Worm (Caenorhabditis elegans) whole organism, L1 larva: Measurements from ENCODE around the gene frpr-21.

Experiments used
- C04F5.9 ChIP-seq: sonication (generic microtip); optimal IDR thresholded peaks from 2 replicates; lab custom pipeline; 2016; ENCODE audit warnings: missing genetic modification characterization, missing compliant biosample characterization
- C16A3.4 ChIP-seq: fragments of 150-350 bp; optimal IDR thresholded peaks from 2 replicates; lab custom pipeline; 2014; ENCODE audit warnings: missing biosample characterization, missing genetic modification characterization
- blmp-1 ChIP-seq: fragments of 150-350 bp; optimal IDR thresholded peaks from 2 replicates; lab custom pipeline; 2014; ENCODE audit warnings: missing biosample characterization, missing genetic modification characterization
- ceh-90 ChIP-seq: sonication (generic microtip); optimal IDR thresholded peaks from 2 replicates; lab custom pipeline; 2016; ENCODE audit warnings: missing genetic modification characterization, missing compliant biosample characterization
- ces-1 ChIP-seq: fragments of 150-350 bp; optimal IDR thresholded peaks from 2 replicates; lab custom pipeline; 2014; ENCODE audit warnings: missing biosample characterization, missing genetic modification reagents, missing genetic modification characterization
- dsc-1 ChIP-seq: sonication (generic microtip); optimal IDR thresholded peaks from 2 replicates; lab custom pipeline; 2016; ENCODE audit warnings: mild to moderate bottlenecking, missing genetic modification characterization, missing compliant biosample characterization
- egl-27 ChIP-seq, 2 experiments: fragments of 150-350 bp in 1 of 2; sonication (generic microtip); optimal IDR thresholded peaks; 3 replicates each; lab custom pipeline; 2017 to 2018; ENCODE audit warnings: missing biosample characterization in 2 of 2, missing genetic modification characterization in 2 of 2, missing genetic modification reagents in 2 of 2
- elt-2 ChIP-seq: sonication (generic microtip); optimal IDR thresholded peaks from 2 replicates; lab custom pipeline; 2016; ENCODE audit warnings: missing genetic modification characterization, mild to moderate bottlenecking, inconsistent platforms, missing compliant biosample characterization, missing genetic modification reagents
- fkh-8 ChIP-seq: sonication (generic microtip); optimal IDR thresholded peaks from 2 replicates; lab custom pipeline; 2016; ENCODE audit warnings: mild to moderate bottlenecking, missing genetic modification characterization, missing compliant biosample characterization
- hlh-4 ChIP-seq: sonication (generic microtip); optimal IDR thresholded peaks from 2 replicates; lab custom pipeline; 2016; ENCODE audit warnings: mild to moderate bottlenecking, missing genetic modification characterization, missing compliant biosample characterization
- hpl-2 ChIP-seq: fragments of 150-350 bp; optimal IDR thresholded peaks from 2 replicates; lab custom pipeline; 2014; ENCODE audit warnings: missing biosample characterization, missing genetic modification reagents, missing genetic modification characterization
- lin-13 ChIP-seq: fragments of 150-350 bp; optimal IDR thresholded peaks from 2 replicates; lab custom pipeline; 2014; ENCODE audit warnings: missing biosample characterization, missing genetic modification reagents, missing genetic modification characterization
- lin-35 ChIP-seq, 2 experiments: fragments of 150-350 bp; optimal IDR thresholded peaks; 2 replicates each; lab custom pipeline; 2014; ENCODE audit warnings: missing biosample characterization in 2 of 2, missing genetic modification characterization in 2 of 2, missing genetic modification reagents in 2 of 2
- mdl-1 ChIP-seq, 2 experiments: fragments of 150-350 bp; optimal IDR thresholded peaks; 2 replicates each; lab custom pipeline; 2014 to 2017; ENCODE audit warnings: missing biosample characterization in 2 of 2, missing genetic modification characterization in 2 of 2, inconsistent platforms in 1 of 2
- mef-2 ChIP-seq: fragments of 150-350 bp; optimal IDR thresholded peaks from 2 replicates; lab custom pipeline; 2014; ENCODE audit warnings: missing biosample characterization, missing genetic modification characterization
- mep-1 ChIP-seq: fragments of 150-350 bp; optimal IDR thresholded peaks from 2 replicates; lab custom pipeline; 2014; ENCODE audit warnings: missing biosample characterization, missing genetic modification characterization
- nhr-11 ChIP-seq: fragments of 150-350 bp; optimal IDR thresholded peaks from 2 replicates; lab custom pipeline; 2014; ENCODE audit warnings: missing biosample characterization, missing genetic modification characterization
- nhr-19 ChIP-seq: fragments of 200-800 bp; sonication (Bioruptor generic); conservative IDR thresholded peaks from 2 replicates; pipeline ENCODE4 v1.3.6; 2022; ENCODE audit warnings: missing genetic modification characterization, missing compliant biosample characterization
- nhr-20 ChIP-seq: sonication (generic microtip); optimal IDR thresholded peaks from 2 replicates; lab custom pipeline; 2016; ENCODE audit warnings: mild to moderate bottlenecking, missing genetic modification characterization, missing compliant biosample characterization
- nhr-47 ChIP-seq: sonication (generic microtip); optimal IDR thresholded peaks from 2 replicates; lab custom pipeline; 2016; ENCODE audit warnings: mild to moderate bottlenecking, missing genetic modification characterization, moderate library complexity, missing compliant biosample characterization
- nhr-71 ChIP-seq: sonication (generic microtip); optimal IDR thresholded peaks from 2 replicates; lab custom pipeline; 2016; ENCODE audit warnings: mild to moderate bottlenecking, missing genetic modification characterization, moderate library complexity, missing compliant biosample characterization
- nhr-84 ChIP-seq: sonication (generic microtip); optimal IDR thresholded peaks from 2 replicates; lab custom pipeline; 2017; ENCODE audit warnings: missing biosample characterization, missing genetic modification characterization
- nhr-90 ChIP-seq: sonication (generic microtip); optimal IDR thresholded peaks from 2 replicates; lab custom pipeline; 2016; ENCODE audit warnings: mild to moderate bottlenecking, missing genetic modification characterization, missing compliant biosample characterization; ENCODE audit not compliant: poor library complexity
- pag-3 ChIP-seq: sonication (generic microtip); optimal IDR thresholded peaks from 2 replicates; lab custom pipeline; 2017; ENCODE audit warnings: missing genetic modification characterization, mild to moderate bottlenecking, missing compliant biosample characterization, antibody characterized with exemption, borderline replicate concordance; ENCODE audit not compliant: insufficient read depth
- pax-3 ChIP-seq: fragments of 200-800 bp; sonication (Bioruptor generic); optimal IDR thresholded peaks from 2 replicates; lab custom pipeline; 2018; ENCODE audit warnings: mild to moderate bottlenecking, missing genetic modification characterization, moderate library complexity, missing compliant biosample characterization
- snpc-4 ChIP-seq: fragments of 150-350 bp; optimal IDR thresholded peaks from 2 replicates; lab custom pipeline; 2014; ENCODE audit warnings: missing biosample characterization, missing genetic modification characterization
- snu-23 ChIP-seq: sonication (generic microtip); optimal IDR thresholded peaks from 2 replicates; lab custom pipeline; 2016; ENCODE audit warnings: missing genetic modification characterization, missing compliant biosample characterization
- sox-4 ChIP-seq: sonication (generic microtip); optimal IDR thresholded peaks from 2 replicates; lab custom pipeline; 2016; ENCODE audit warnings: missing genetic modification characterization, missing compliant biosample characterization
- tbx-2 ChIP-seq: sonication (generic microtip); optimal IDR thresholded peaks from 2 replicates; lab custom pipeline; 2016; ENCODE audit warnings: missing genetic modification characterization, missing compliant biosample characterization
- unc-130 ChIP-seq: fragments of 150-350 bp; optimal IDR thresholded peaks from 2 replicates; lab custom pipeline; 2017; ENCODE audit warnings: missing biosample characterization, missing genetic modification characterization, inconsistent platforms
- unc-30 ChIP-seq: sonication (generic microtip); optimal IDR thresholded peaks from 2 replicates; lab custom pipeline; 2017; ENCODE audit warnings: missing biosample characterization, missing genetic modification characterization
- unc-62 ChIP-seq: fragments of 150-350 bp; optimal IDR thresholded peaks from 2 replicates; lab custom pipeline; 2014; ENCODE audit warnings: missing biosample characterization, missing genetic modification reagents, missing genetic modification characterization
- unc-98 ChIP-seq: fragments of 200-800 bp; sonication (Bioruptor generic); IDR thresholded peaks from 2 replicates; pipeline ENCODE4 v1.3.6; 2022; ENCODE audit warnings: missing genetic modification characterization, missing compliant biosample characterization
- xbp-1 ChIP-seq: sonication (generic microtip); optimal IDR thresholded peaks from 2 replicates; lab custom pipeline; 2016; ENCODE audit warnings: missing genetic modification characterization, missing compliant biosample characterization
- ztf-4 ChIP-seq: fragments of 150-350 bp; optimal IDR thresholded peaks from 2 replicates; lab custom pipeline; 2014; ENCODE audit warnings: missing biosample characterization, missing genetic modification characterization

Gene frpr-21

DNA sequence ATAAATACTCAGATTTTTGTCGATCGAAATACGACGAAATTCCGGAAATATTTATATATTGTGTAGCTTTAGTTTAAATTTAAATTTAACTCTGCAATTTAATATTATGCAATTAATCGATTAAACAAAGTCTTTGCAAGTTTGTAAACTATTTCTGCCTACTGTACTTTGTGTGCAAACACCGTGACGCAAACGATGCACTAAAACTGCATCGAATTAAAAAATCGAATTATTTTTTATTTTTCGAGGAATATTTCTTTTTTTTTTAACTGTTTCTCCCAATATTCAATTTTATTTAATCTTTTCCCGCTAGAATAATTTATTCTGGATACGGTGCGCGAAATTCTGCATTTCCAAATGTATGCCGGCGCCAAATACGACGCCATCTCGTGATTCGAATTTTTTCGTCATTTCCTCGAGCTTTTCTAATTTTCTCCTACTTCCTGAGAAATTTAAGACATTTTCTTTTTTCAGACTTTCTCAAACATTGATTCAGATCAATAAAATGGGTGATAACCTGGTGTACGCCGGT, 5.4 kb downstream of the frpr-21 start, which contains the start of gene eif-2A (continued):
- TF ChIP-seq C16A3.4 (tag; lab: Kevin White, UChicago), result peak; percentile 5
- TF ChIP-seq tbx-2 (tag; lab: Kevin White, UChicago), result no peak
- peak; percentile 21 for TF ChIP-seq nhr-71 (tag; lab: Kevin White, UChicago)
- no peak for TF ChIP-seq unc-30
- TF ChIP-seq unc-130, result no peak
- TF ChIP-seq pax-3 (tag; lab: Kevin White, UChicago), result no peak
- TF ChIP-seq snu-23 (GFP tag; lab: Kevin White, UChicago), result peak; percentile 15
- TF ChIP-seq pag-3 (tag; lab: Kevin White, UChicago), result no peak
- TF ChIP-seq lin-35 (GFP tag; optimal IDR thresholded peaks at IDR 0.05; lab: Kevin White, UChicago), result peak; percentile 25 to 41
- TF ChIP-seq dsc-1 (tag; lab: Kevin White, UChicago), result no peak
- no peak for TF ChIP-seq nhr-11 (tag; lab: Kevin White, UChicago)
- no peak for TF ChIP-seq C04F5.9 (tag; lab: Kevin White, UChicago)
- no peak for TF ChIP-seq mdl-1 (tag; optimal IDR thresholded peaks at IDR 0.05; lab: Kevin White, UChicago)
- TF ChIP-seq mef-2 (tag; lab: Kevin White, UChicago), result no peak

ce11 chrII:10410989-10411388, 10.9 kb downstream of the frpr-21 start, which contains the start of gene E04D5.5:
Gene E04D5.5, plus strand, starts transcription at chrII:10411289.
- no peak for TF ChIP-seq nhr-19 (GFP tag; lab: Robert Waterston, UW)
- no peak for TF ChIP-seq xbp-1 (tag; lab: Kevin White, UChicago)
- no peak for TF ChIP-seq sox-4 (tag; lab: Kevin White, UChicago)
- no peak for TF ChIP-seq unc-98
- TF ChIP-seq blmp-1 (tag; lab: Kevin White, UChicago), result no peak
- TF ChIP-seq snpc-4 (tag; lab: Kevin White, UChicago), result no peak
- no peak for TF ChIP-seq lin-13 (GFP tag; lab: Kevin White, UChicago)

- TF ChIP-seq nhr-11 (tag; lab: Kevin White, UChicago) (no peak), elt-2 (tag; lab: Kevin White, UChicago) (peak; percentile 88), nhr-90 (peak; percentile 5), nhr-19 (GFP tag; lab: Robert Waterston, UW) (no peak), nhr-20 (tag; lab: Kevin White, UChicago) (peak; percentile 33), lin-35 (GFP tag; optimal IDR thresholded peaks at IDR 0.05; lab: Kevin White, UChicago) (peak in 1 of 2 experiments; percentile 5)
- TF ChIP-seq, all 84 proteins: peak for 4
Observed at ce11 chrII:10402991-10403390, 18.9 kb downstream of the frpr-21 start.

ce11 chrII:10396578-10396977, 25.3 kb downstream of the frpr-21 start, which contains the start of gene T09F3.5:
Gene T09F3.5, plus strand, starts transcription at chrII:10396878.
- TF ChIP-seq mep-1 (tag; lab: Kevin White, UChicago), result no peak
- no peak for TF ChIP-seq hlh-4 (tag; lab: Kevin White, UChicago)
- no peak for TF ChIP-seq unc-62 (GFP tag; lab: Kevin White, UChicago)
- TF ChIP-seq hpl-2 (GFP tag; lab: Kevin White, UChicago), result no peak
- TF ChIP-seq nhr-20 (tag; lab: Kevin White, UChicago), result no peak
- no peak for TF ChIP-seq fkh-8
- TF ChIP-seq nhr-47 (tag; lab: Kevin White, UChicago), result no peak
- no peak for TF ChIP-seq ceh-90 (tag; lab: Kevin White, UChicago)
- no peak for TF ChIP-seq ces-1 (GFP tag; lab: Kevin White, UChicago)
- no peak for TF ChIP-seq ztf-4 (tag; lab: Kevin White, UChicago)
- no peak for TF ChIP-seq egl-27 (tag; optimal IDR thresholded peaks at IDR 0.05; lab: Kevin White, UChicago)
- no peak for TF ChIP-seq elt-2 (tag; lab: Kevin White, UChicago)
- TF ChIP-seq lin-13 (GFP tag; lab: Kevin White, UChicago), result no peak
- no peak for TF ChIP-seq nhr-84 (tag; lab: Kevin White, UChicago)
- no peak for TF ChIP-seq mdl-1 (tag; optimal IDR thresholded peaks at IDR 0.05; lab: Kevin White, UChicago)
- TF ChIP-seq, all 84 proteins: peak for 0
